Worm (Caenorhabditis elegans): ENCODE data around the gene ceph-41.
A peak's percentile ranks its signal among the peaks of the same experiment; 100 is the strongest.

Gene ceph-41

ce11 chrIV:8151721-8152120 is 24.7 kb downstream of the ceph-41 start (continued):
- TF ChIP-seq lir-3 (tag; optimal IDR thresholded peaks at IDR 0.05; ENCODE audit: poor library complexity) (no peak), sup-37 (GFP tag; optimal IDR thresholded peaks at IDR 0.05) (no peak), snu-23 (GFP tag; optimal IDR thresholded peaks at IDR 0.05) (no peak), grh-1 (GFP tag; IDR thresholded peaks at IDR 0.05) (no peak), hlh-17 (GFP tag; optimal IDR thresholded peaks at IDR 0.05; ENCODE audit: borderline replicate concordance) (no peak), zip-4 (GFP tag; optimal IDR thresholded peaks at IDR 0.05) (no peak), alr-1 (tag; optimal IDR thresholded peaks at IDR 0.05; ENCODE audit: borderline replicate concordance) (no peak), hpl-2 (GFP tag; optimal IDR thresholded peaks at IDR 0.05) (no peak), C16A3.4 (tag; optimal IDR thresholded peaks at IDR 0.05) (no peak), unc-98 (GFP tag; IDR thresholded peaks at IDR 0.05) (no peak), tlp-1 (tag; optimal IDR thresholded peaks at IDR 0.05) (no peak), nhr-19 (GFP tag; conservative IDR thresholded peaks at IDR 0.05) (peak; percentile 10; the same call in 1 of the 2 replicates), rnt-1 (tag; optimal IDR thresholded peaks at IDR 0.05) (no peak), lin-39 (tag; optimal IDR thresholded peaks at IDR 0.05) (no peak), unc-86 (tag; optimal IDR thresholded peaks at IDR 0.05) (no peak), mab-9 (GFP tag; IDR thresholded peaks at IDR 0.05) (no peak), lin-15B (tag; optimal IDR thresholded peaks at IDR 0.05) (no peak), mep-1 (tag; optimal IDR thresholded peaks at IDR 0.05) (no peak), egl-27 (tag; optimal IDR thresholded peaks at IDR 0.05) (no peak), nhr-71 (tag; optimal IDR thresholded peaks at IDR 0.05) (peak; percentile 32), lin-35 (GFP tag; optimal IDR thresholded peaks at IDR 0.05) (peak in 1 of 2 experiments; percentile 35), nhr-90 (tag; optimal IDR thresholded peaks at IDR 0.05; ENCODE audit: poor library complexity) (no peak), ets-5 (GFP tag; IDR thresholded peaks at IDR 0.05) (no peak), lin-14 (GFP tag; optimal IDR thresholded peaks at IDR 0.05) (no peak), hlh-4 (tag; optimal IDR thresholded peaks at IDR 0.05) (no peak), ces-1 (GFP tag; optimal IDR thresholded peaks at IDR 0.05) (no peak), blmp-1 (tag; optimal IDR thresholded peaks at IDR 0.05) (no peak), unc-62 (GFP tag; optimal IDR thresholded peaks at IDR 0.05) (no peak), lin-13 (GFP tag; optimal IDR thresholded peaks at IDR 0.05) (no peak)

DNA sequence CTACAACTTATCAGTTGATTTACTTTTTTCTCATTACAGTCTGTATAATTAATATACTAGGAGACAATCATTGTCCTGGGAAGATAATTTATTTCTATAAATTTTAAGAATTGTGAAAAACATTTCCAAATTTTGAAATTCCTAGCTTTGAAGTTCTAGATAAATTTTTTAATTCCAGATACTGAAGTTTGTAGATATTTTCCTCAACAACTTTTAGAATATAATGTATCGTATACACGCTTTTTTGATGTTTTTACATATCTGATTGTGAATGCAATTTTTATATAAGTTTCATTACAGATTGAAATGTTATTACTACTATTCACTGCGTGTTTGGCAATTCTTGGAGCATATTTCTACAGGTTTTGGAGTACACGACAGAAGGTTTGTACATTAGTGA is 25.1 kb downstream of the ceph-41 start, which contains the start of gene faah-2:
TSS of gene faah-2 (plus strand) at position 301 of the 400 bp plus-strand sequence.
- no peak for TF ChIP-seq C16A3.4 (tag; optimal IDR thresholded peaks at IDR 0.05)
- no peak for TF ChIP-seq hlh-17 (GFP tag; optimal IDR thresholded peaks at IDR 0.05; ENCODE audit: borderline replicate concordance)
- no peak for TF ChIP-seq nhr-11 (tag; optimal IDR thresholded peaks at IDR 0.05)
- TF ChIP-seq egl-13 (tag; optimal IDR thresholded peaks at IDR 0.05), result no peak
- no peak for TF ChIP-seq mep-1 (tag; optimal IDR thresholded peaks at IDR 0.05)
- no peak for TF ChIP-seq fkh-4 (tag; optimal IDR thresholded peaks at IDR 0.05; ENCODE audit: borderline replicate concordance)
- no peak for TF ChIP-seq elt-3 (tag; optimal IDR thresholded peaks at IDR 0.05)
- no peak for TF ChIP-seq lsy-2 (tag; optimal IDR thresholded peaks at IDR 0.05)
- TF ChIP-seq lir-3 (tag; optimal IDR thresholded peaks at IDR 0.05; ENCODE audit: poor library complexity), result no peak
- TF ChIP-seq nhr-84 (tag; optimal IDR thresholded peaks at IDR 0.05), result no peak
- TF ChIP-seq pqm-1 (tag; optimal IDR thresholded peaks at IDR 0.05), result no peak
- no peak for TF ChIP-seq unc-130 (tag; optimal IDR thresholded peaks at IDR 0.05)
- TF ChIP-seq ceh-8 (GFP tag; optimal IDR thresholded peaks at IDR 0.05), result no peak
- no peak for TF ChIP-seq nhr-77 (tag; optimal IDR thresholded peaks at IDR 0.05)
- no peak for TF ChIP-seq unc-86 (tag; optimal IDR thresholded peaks at IDR 0.05)
- no peak for TF ChIP-seq nhr-12 (tag; optimal IDR thresholded peaks at IDR 0.05)

- TF ChIP-seq hlh-17 (GFP tag; optimal IDR thresholded peaks at IDR 0.05; ENCODE audit: borderline replicate concordance) (no peak), fos-1 (tag; optimal IDR thresholded peaks at IDR 0.05) (no peak), elt-2 (tag; optimal IDR thresholded peaks at IDR 0.05) (peak; percentile 37), lin-15B (tag; optimal IDR thresholded peaks at IDR 0.05) (no peak)
Measured at ce11 chrIV:8152688-8153087, 25.7 kb downstream of the ceph-41 start.

Data from whole organism, L1 larva.